Worm (Caenorhabditis elegans): ENCODE results near the gene Y51A2A.16.

ce11 chrV:18318312-18318711, 37.6 kb upstream of the Y51A2A.16 start, which contains the start of gene fbxb-119:
- no peak for TF ChIP-seq nhr-76 (tag; optimal IDR thresholded peaks at IDR 0.05)
- no peak for TF ChIP-seq unc-62 (GFP tag; optimal IDR thresholded peaks at IDR 0.05)

Measured in whole organism, L3 larva.